Worm (Caenorhabditis elegans) whole organism, late embryonic: Measurements from ENCODE around the gene C04H5.7.
A peak's percentile ranks its signal among the peaks of the same experiment; 100 is the strongest.

Experiments used
- C38D4.7 ChIP-seq: fragments of 200-800 bp; sonication (Bioruptor generic); optimal IDR thresholded peaks from 2 replicates; lab custom pipeline; 2018; ENCODE audit warnings: mild to moderate bottlenecking, missing genetic modification characterization, moderate library complexity, missing compliant biosample characterization
- F13H6.1 ChIP-seq: sonication (generic microtip); optimal IDR thresholded peaks from 2 replicates; lab custom pipeline; 2016; ENCODE audit warnings: missing genetic modification characterization, missing compliant biosample characterization
- K02D7.2 ChIP-seq: sonication (generic microtip); optimal IDR thresholded peaks from 2 replicates; lab custom pipeline; 2017; ENCODE audit warnings: mild to moderate bottlenecking, missing genetic modification characterization, missing compliant biosample characterization
- K09A11.1 ChIP-seq: sonication (generic microtip); optimal IDR thresholded peaks from 2 replicates; lab custom pipeline; 2017; ENCODE audit warnings: antibody characterized with exemption, mild to moderate bottlenecking, missing genetic modification characterization, missing compliant biosample characterization; ENCODE audit not compliant: insufficient read depth
- T23F11.4 ChIP-seq: fragments of 200-800 bp; sonication (Bioruptor generic); optimal IDR thresholded peaks from 2 replicates; lab custom pipeline; 2018; ENCODE audit warnings: mild to moderate bottlenecking, missing genetic modification characterization, missing compliant biosample characterization
- Y22D7AL.16 ChIP-seq: sonication (generic microtip); optimal IDR thresholded peaks from 2 replicates; lab custom pipeline; 2016; ENCODE audit warnings: missing genetic modification characterization, missing compliant biosample characterization
- ahr-1 ChIP-seq: sonication (generic microtip); optimal IDR thresholded peaks from 2 replicates; lab custom pipeline; 2016; ENCODE audit warnings: missing genetic modification characterization, missing compliant biosample characterization
- ceh-14 ChIP-seq: sonication (generic microtip); optimal IDR thresholded peaks from 2 replicates; lab custom pipeline; 2016; ENCODE audit warnings: missing genotype, missing genetic modification characterization, missing compliant biosample characterization
- ceh-24 ChIP-seq: sonication (generic microtip); optimal IDR thresholded peaks from 2 replicates; lab custom pipeline; 2016; ENCODE audit warnings: mild to moderate bottlenecking, missing genetic modification characterization, missing compliant biosample characterization
- ceh-31 ChIP-seq: sonication (generic microtip); optimal IDR thresholded peaks from 2 replicates; lab custom pipeline; 2016; ENCODE audit warnings: missing genetic modification characterization, missing compliant biosample characterization
- ceh-34 ChIP-seq: sonication (generic microtip); optimal IDR thresholded peaks from 2 replicates; lab custom pipeline; 2016; ENCODE audit warnings: mild to moderate bottlenecking, missing genetic modification characterization, missing compliant biosample characterization
- ceh-6 ChIP-seq: fragments of 200-800 bp; sonication (Bioruptor generic); optimal IDR thresholded peaks from 2 replicates; lab custom pipeline; 2018; ENCODE audit warnings: mild to moderate bottlenecking, missing genetic modification characterization, missing compliant biosample characterization
- che-1 ChIP-seq: sonication (generic microtip); optimal IDR thresholded peaks from 2 replicates; lab custom pipeline; 2016; ENCODE audit warnings: mild to moderate bottlenecking, missing genetic modification characterization, missing compliant biosample characterization
- dve-1 ChIP-seq: sonication (generic microtip); optimal IDR thresholded peaks from 2 replicates; lab custom pipeline; 2017; ENCODE audit warnings: antibody characterized with exemption, mild to moderate bottlenecking, missing genetic modification characterization, missing compliant biosample characterization
- fkh-10 ChIP-seq: fragments of 150-350 bp; optimal IDR thresholded peaks from 2 replicates; lab custom pipeline; 2014; ENCODE audit warnings: missing biosample characterization, missing genetic modification reagents, missing genetic modification characterization
- gmeb-2 ChIP-seq: sonication (generic microtip); optimal IDR thresholded peaks from 2 replicates; lab custom pipeline; 2016; ENCODE audit warnings: missing genetic modification characterization, inconsistent platforms, missing compliant biosample characterization
- hlh-13 ChIP-seq: fragments of 200-800 bp; sonication (Bioruptor generic); optimal IDR thresholded peaks from 2 replicates; lab custom pipeline; 2018; ENCODE audit warnings: mild to moderate bottlenecking, missing genetic modification characterization, missing compliant biosample characterization
- hlh-15 ChIP-seq: sonication (generic microtip); optimal IDR thresholded peaks from 2 replicates; lab custom pipeline; 2016; ENCODE audit warnings: missing genetic modification characterization, missing compliant biosample characterization
- hlh-30 ChIP-seq: sonication (generic microtip); optimal IDR thresholded peaks from 2 replicates; lab custom pipeline; 2017; ENCODE audit warnings: antibody characterized with exemption, missing genetic modification characterization, missing compliant biosample characterization; ENCODE audit not compliant: insufficient read depth
- hlh-8 ChIP-seq: sonication (generic microtip); optimal IDR thresholded peaks from 2 replicates; lab custom pipeline; 2016; ENCODE audit warnings: missing genotype, missing genetic modification characterization, missing compliant biosample characterization
- nfya-1 ChIP-seq: sonication (generic microtip); optimal IDR thresholded peaks from 2 replicates; lab custom pipeline; 2017; ENCODE audit warnings: missing genetic modification characterization, mild to moderate bottlenecking, missing compliant biosample characterization, antibody characterized with exemption, moderate library complexity
- npax-4 ChIP-seq: sonication (generic microtip); optimal IDR thresholded peaks from 2 replicates; lab custom pipeline; 2016; ENCODE audit warnings: missing genetic modification characterization, missing compliant biosample characterization
- pax-1 ChIP-seq: fragments of 150-350 bp; optimal IDR thresholded peaks from 2 replicates; lab custom pipeline; 2014; ENCODE audit warnings: missing biosample characterization, missing genetic modification characterization
- pros-1 ChIP-seq: fragments of 150-350 bp; optimal IDR thresholded peaks from 2 replicates; lab custom pipeline; 2014; ENCODE audit warnings: missing biosample characterization, missing genetic modification reagents, missing genetic modification characterization
- ref-2 ChIP-seq: sonication (generic microtip); optimal IDR thresholded peaks from 2 replicates; lab custom pipeline; 2016; ENCODE audit warnings: missing genetic modification characterization, missing compliant biosample characterization
- rnt-1 ChIP-seq: sonication (generic microtip); optimal IDR thresholded peaks from 2 replicates; lab custom pipeline; 2016; ENCODE audit warnings: missing genetic modification characterization, missing compliant biosample characterization
- sdc-2 ChIP-seq: sonication (generic microtip); optimal IDR thresholded peaks from 2 replicates; lab custom pipeline; 2016; ENCODE audit warnings: missing genotype, missing genetic modification characterization, missing compliant biosample characterization
- sox-2 ChIP-seq: fragments of 200-800 bp; sonication (Bioruptor generic); IDR thresholded peaks from 2 replicates; pipeline ENCODE4 v1.3.6; 2022; ENCODE audit warnings: missing genetic modification reagents, missing genetic modification characterization, missing compliant biosample characterization
- sox-4 ChIP-seq: sonication (generic microtip); optimal IDR thresholded peaks from 2 replicates; lab custom pipeline; 2017; ENCODE audit warnings: mild to moderate bottlenecking, missing genetic modification characterization, inconsistent platforms, missing compliant biosample characterization
- syd-9 ChIP-seq: sonication (generic microtip); optimal IDR thresholded peaks from 2 replicates; lab custom pipeline; 2016; ENCODE audit warnings: mild to moderate bottlenecking, missing genetic modification characterization, moderate library complexity, missing compliant biosample characterization
- tbx-2 ChIP-seq: sonication (generic microtip); optimal IDR thresholded peaks from 2 replicates; lab custom pipeline; 2016; ENCODE audit warnings: missing genetic modification characterization, missing compliant biosample characterization
- tbx-7 ChIP-seq: sonication (generic microtip); optimal IDR thresholded peaks from 2 replicates; lab custom pipeline; 2016; ENCODE audit warnings: missing genotype, missing genetic modification characterization, missing compliant biosample characterization
- ttx-3 ChIP-seq: sonication (generic microtip); optimal IDR thresholded peaks from 2 replicates; lab custom pipeline; 2016; ENCODE audit warnings: missing genetic modification reagents, missing genetic modification characterization, missing compliant biosample characterization
- unc-3 ChIP-seq, 2 experiments: fragments of 200-800 bp in 1 of 2; sonication (Bioruptor generic) in 1 of 2; sonication (generic microtip) in 1 of 2; conservative IDR thresholded peaks in 1 of 2; optimal IDR thresholded peaks in 1 of 2; 2 replicates each; pipeline versions ENCODE4 v1.3.6 to Lab custom; 2016 to 2022; ENCODE audit warnings: missing compliant biosample characterization in 2 of 2, missing genetic modification characterization in 2 of 2, missing genetic modification reagents in 1 of 2
- unc-42 ChIP-seq: sonication (generic microtip); optimal IDR thresholded peaks from 2 replicates; lab custom pipeline; 2016; ENCODE audit warnings: missing genotype, missing genetic modification characterization, missing compliant biosample characterization
- unc-55 ChIP-seq: sonication (generic microtip); optimal IDR thresholded peaks from 2 replicates; lab custom pipeline; 2017; ENCODE audit warnings: missing biosample characterization, missing genetic modification reagents, missing genetic modification characterization
- ztf-16 ChIP-seq: sonication (generic microtip); optimal IDR thresholded peaks from 2 replicates; lab custom pipeline; 2017; ENCODE audit warnings: missing genetic modification characterization, missing compliant biosample characterization

The C04H5.7 gene

DNA sequence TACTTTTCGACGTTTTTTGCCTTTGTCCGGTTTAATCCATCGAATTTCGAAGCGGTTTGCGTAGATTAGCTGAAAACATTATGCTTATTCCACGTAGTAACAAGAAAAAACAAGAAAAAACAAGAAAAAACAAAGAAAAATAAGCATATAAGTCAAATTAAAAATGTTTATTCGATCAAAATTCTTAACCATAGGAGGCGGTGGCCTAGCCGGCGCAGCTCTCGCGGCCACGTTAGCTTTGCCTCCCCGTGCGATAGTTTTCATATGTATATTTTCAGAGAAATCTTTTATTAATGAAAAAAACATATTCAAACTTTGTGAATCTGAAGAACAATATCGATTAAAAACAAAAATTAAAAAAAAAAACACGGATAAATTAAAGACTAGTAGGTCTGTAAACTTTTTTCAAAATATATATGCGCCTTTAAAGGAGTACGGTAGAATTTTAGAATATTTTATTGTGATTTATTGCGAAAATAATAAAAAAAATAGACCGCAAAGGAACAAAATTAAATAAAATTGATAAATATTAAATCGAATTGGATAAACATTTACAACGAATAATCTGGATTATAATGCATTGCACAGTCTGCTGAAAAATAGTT, 26.1 kb downstream of the C04H5.7 start:
- peak; percentile 7 for TF ChIP-seq unc-42 (tag; lab: Kevin White, UChicago)

- TF ChIP-seq ref-2 (peak; percentile 10), sox-2 (GFP tag; lab: Robert Waterston, UW) (no peak)
Measured at ce11 chrII:14567811-14568210, 30.1 kb downstream of the C04H5.7 start.

DNA sequence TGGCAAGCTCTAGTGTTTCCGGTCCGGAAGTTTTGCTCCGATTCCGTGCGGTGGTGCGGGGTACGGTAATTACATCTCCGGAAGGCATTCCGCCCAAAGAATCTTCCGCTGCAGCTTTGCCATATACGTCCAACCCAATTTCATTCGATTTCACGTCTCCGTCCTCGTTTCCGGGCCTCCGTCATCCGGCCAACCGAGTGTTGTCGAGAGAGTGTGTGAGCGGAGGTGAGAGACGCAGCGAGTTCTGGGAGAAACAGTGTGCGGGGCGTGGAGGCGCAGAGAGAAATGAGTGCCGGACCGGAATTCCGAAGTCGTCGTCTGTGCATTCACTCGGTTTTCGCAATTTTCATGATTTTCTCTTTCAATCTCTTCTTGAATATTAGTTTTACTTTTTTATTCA, 31.6 kb downstream of the C04H5.7 start:
- TF ChIP-seq ceh-6, result no peak
- TF ChIP-seq unc-42 (tag; lab: Kevin White, UChicago), result peak; percentile 86
- TF ChIP-seq fkh-10 (GFP tag; lab: Kevin White, UChicago), result peak; percentile 34
- peak; percentile 54 for TF ChIP-seq ceh-31 (tag; lab: Kevin White, UChicago)

DNA sequence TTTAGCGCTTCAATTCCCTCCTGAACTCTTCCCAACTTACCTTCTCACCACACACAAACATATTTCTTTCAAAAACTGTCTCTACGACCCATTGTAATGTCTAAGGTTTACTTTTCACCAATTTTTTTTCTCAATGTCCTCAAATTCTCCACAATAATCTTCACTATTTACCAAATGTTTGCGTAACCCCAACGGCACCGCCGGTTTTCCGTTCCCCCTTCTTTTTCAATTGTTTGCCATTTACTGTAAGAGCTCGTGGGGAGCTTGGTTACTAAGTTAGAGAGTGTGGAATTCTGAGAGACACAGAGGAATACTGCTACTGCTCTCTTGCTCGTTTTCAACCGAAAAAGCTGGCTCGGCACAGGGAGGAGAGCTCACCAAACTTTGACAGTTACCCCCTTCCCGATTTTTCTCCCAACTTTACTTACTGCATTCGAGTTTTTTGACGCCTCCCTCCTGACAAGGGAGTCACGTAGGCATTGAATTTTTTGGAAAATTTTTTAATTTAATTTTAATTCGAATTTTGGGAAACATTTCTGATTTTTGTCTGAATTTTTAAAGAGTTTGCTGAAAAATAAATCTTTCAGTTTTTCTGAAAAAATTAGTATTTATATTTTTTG, 32.9 kb downstream of the C04H5.7 start:
- TF ChIP-seq syd-9, result no peak
- no peak for TF ChIP-seq ceh-14 (tag; lab: Kevin White, UChicago)

DNA sequence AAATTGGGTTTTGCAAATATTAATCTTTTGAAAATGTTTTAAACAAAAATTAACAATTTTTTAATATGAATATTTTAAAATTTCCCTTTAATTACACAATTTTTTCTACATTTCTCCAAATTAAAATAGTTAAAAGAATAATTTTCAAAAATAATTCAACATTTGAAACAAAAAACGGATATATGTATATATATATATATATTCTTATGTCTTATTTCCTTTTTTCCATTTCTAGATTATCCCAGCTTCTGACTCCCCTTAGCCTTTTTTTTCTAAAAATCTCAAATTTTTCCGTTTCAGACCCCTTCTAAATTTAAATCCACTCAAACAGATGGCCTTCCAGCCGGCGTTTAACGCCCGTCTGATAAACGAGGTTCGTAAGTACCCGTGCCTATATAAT, 35.6 kb downstream of the C04H5.7 start, which contains the start of gene madf-5:
Gene madf-5, plus strand, starts transcription at position 301 of the 400 bp plus-strand sequence.
- TF ChIP-seq C38D4.7 (GFP tag; lab: Kevin White, UChicago) (no peak), dve-1 (no peak), ref-2 (no peak), sox-2 (GFP tag; lab: Robert Waterston, UW) (no peak), pros-1 (no peak), unc-3 (GFP tag; conservative IDR thresholded peaks at IDR 0.05; lab: Robert Waterston, UW) (no peak), unc-3 (tag; optimal IDR thresholded peaks at IDR 0.05; lab: Kevin White, UChicago) (no peak), npax-4 (tag; lab: Kevin White, UChicago) (no peak), unc-42 (tag; lab: Kevin White, UChicago) (no peak), tbx-7 (no peak), ttx-3 (no peak), rnt-1 (tag; lab: Kevin White, UChicago) (no peak), T23F11.4 (no peak), Y22D7AL.16 (tag; lab: Kevin White, UChicago) (no peak), K02D7.2 (tag; lab: Kevin White, UChicago) (no peak), ceh-34 (tag; lab: Kevin White, UChicago) (no peak), ahr-1 (tag; lab: Kevin White, UChicago) (no peak), hlh-8 (no peak), tbx-2 (no peak)

DNA sequence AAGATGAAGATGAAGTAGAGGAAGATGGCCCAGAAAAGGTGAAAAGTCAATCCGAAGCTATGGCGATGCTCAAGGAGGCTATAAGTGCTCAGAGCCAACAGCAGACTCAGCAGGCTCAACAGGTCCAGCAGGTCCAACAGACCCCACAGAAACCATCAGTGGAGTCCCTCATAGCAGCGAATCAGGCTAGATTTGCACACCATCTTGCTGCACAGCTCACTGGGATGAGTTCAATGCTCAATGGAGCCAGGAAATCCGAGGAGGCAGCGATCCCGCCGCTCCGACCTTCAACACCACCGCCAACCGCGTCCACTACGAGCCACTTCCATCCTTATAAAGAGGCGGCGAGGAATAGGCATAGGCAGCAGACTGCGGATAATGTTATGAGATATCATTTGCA, 37.0 kb downstream of the C04H5.7 start:
- TF ChIP-seq pax-1 (tag; lab: Kevin White, UChicago), result no peak
- TF ChIP-seq hlh-15 (tag; lab: Kevin White, UChicago), result no peak
- TF ChIP-seq gmeb-2 (tag; lab: Kevin White, UChicago), result no peak
- no peak for TF ChIP-seq tbx-2
- no peak for TF ChIP-seq che-1 (tag; lab: Kevin White, UChicago)
- TF ChIP-seq Y22D7AL.16 (tag; lab: Kevin White, UChicago), result no peak
- no peak for TF ChIP-seq F13H6.1 (tag; lab: Kevin White, UChicago)
- no peak for TF ChIP-seq ceh-6
- TF ChIP-seq ztf-16 (tag; lab: Kevin White, UChicago), result no peak
- TF ChIP-seq syd-9, result no peak
- no peak for TF ChIP-seq unc-55 (GFP tag; lab: Kevin White, UChicago)
- no peak for TF ChIP-seq ceh-24 (tag; lab: Kevin White, UChicago)
- no peak for TF ChIP-seq sox-4 (tag; lab: Kevin White, UChicago)
- TF ChIP-seq hlh-30, result no peak
- no peak for TF ChIP-seq T23F11.4
- no peak for TF ChIP-seq nfya-1 (tag; lab: Kevin White, UChicago)
- no peak for TF ChIP-seq K09A11.1 (tag; lab: Kevin White, UChicago)
- TF ChIP-seq K02D7.2 (tag; lab: Kevin White, UChicago), result no peak
- TF ChIP-seq sdc-2 (tag; lab: Kevin White, UChicago), result no peak
- TF ChIP-seq hlh-13 (GFP tag; lab: Kevin White, UChicago), result no peak
